Worm (Caenorhabditis elegans): ENCODE results near the gene T04G9.6.

The T04G9.6 gene

ce11 chrX:768061-768646 lies 16.6 kb downstream of the T04G9.6 start, which contains the start of the genes trap-2 and ile-2 (continued):
- TF ChIP-seq T26A8.4 (GFP tag; IDR thresholded peaks at IDR 0.05): peak; percentile 89
- TF ChIP-seq pqm-1 (tag; optimal IDR thresholded peaks at IDR 0.05): peak; percentile 71
- TF ChIP-seq cey-2 (tag; optimal IDR thresholded peaks at IDR 0.05; ENCODE audit: borderline replicate concordance, insufficient read depth): no peak
- TF ChIP-seq unc-62 (GFP tag; optimal IDR thresholded peaks at IDR 0.05 in 1 of 2): peak in 1 of 2 experiments; percentile 99
- no peak for TF ChIP-seq unc-62 (tag; optimal IDR thresholded peaks at IDR 0.05)
- TF ChIP-seq gei-8 (GFP tag; optimal IDR thresholded peaks at IDR 0.05): no peak
- no peak for TF ChIP-seq dmd-8 (GFP tag; IDR thresholded peaks at IDR 0.05)
- peak; percentile 93 for TF ChIP-seq dve-1 (tag; optimal IDR thresholded peaks at IDR 0.05; ENCODE audit: insufficient read depth)
- no peak for TF ChIP-seq nhr-111 (GFP tag; optimal IDR thresholded peaks at IDR 0.05)
- peak; percentile 65; the same call in 1 of the 2 replicates for TF ChIP-seq Y75B8A.6 (GFP tag; IDR thresholded peaks at IDR 0.05)
- TF ChIP-seq lir-3 (tag; optimal IDR thresholded peaks at IDR 0.05): peak; percentile 50
- no peak for TF ChIP-seq nhr-76 (tag; optimal IDR thresholded peaks at IDR 0.05)
- no peak for TF ChIP-seq zag-1 (tag; optimal IDR thresholded peaks at IDR 0.05)
- TF ChIP-seq lin-29 (GFP tag; IDR thresholded peaks at IDR 0.05): peak; percentile 77
- TF ChIP-seq tag-97 (GFP tag; IDR thresholded peaks at IDR 0.05): no peak
- TF ChIP-seq zip-2 (tag; optimal IDR thresholded peaks at IDR 0.05): peak; percentile 24
- peak; percentile 80 to 88 for TF ChIP-seq daf-16 (GFP tag; optimal IDR thresholded peaks at IDR 0.05)
- peak; percentile 68 for TF ChIP-seq daf-16 (tag; optimal IDR thresholded peaks at IDR 0.05)
- peak; percentile 45 to 90 for TF ChIP-seq mdl-1 (tag; optimal IDR thresholded peaks at IDR 0.05)
- peak; percentile 86 for TF ChIP-seq php-3 (GFP tag; IDR thresholded peaks at IDR 0.05)
- peak; percentile 91 for TF ChIP-seq nhr-42 (GFP tag; IDR thresholded peaks at IDR 0.05)
- TF ChIP-seq mxl-3 (GFP tag; optimal IDR thresholded peaks at IDR 0.05): peak; percentile 99
- TF ChIP-seq nhr-102 (tag; optimal IDR thresholded peaks at IDR 0.05): peak; percentile 94
- TF ChIP-seq madf-9 (GFP tag; conservative IDR thresholded peaks at IDR 0.05): peak; percentile 71
- no peak for TF ChIP-seq F26F4.8 (GFP tag; conservative IDR thresholded peaks at IDR 0.05)
- TF ChIP-seq arid-1 (GFP tag; conservative IDR thresholded peaks at IDR 0.05): peak; percentile 91
- peak; percentile 82 for TF ChIP-seq pha-4 (GFP tag; IDR thresholded peaks at IDR 0.05)
- no peak for TF ChIP-seq pha-4 (tag; optimal IDR thresholded peaks at IDR 0.05)
- TF ChIP-seq lin-1 (GFP tag; IDR thresholded peaks at IDR 0.05): peak; percentile 91
- TF ChIP-seq ceh-20 (GFP tag; IDR thresholded peaks at IDR 0.05): peak; percentile 79

ce11 chrX:763452-763851 lies 21.3 kb downstream of the T04G9.6 start, which contains the start of gene dyf-11:
TSS of gene dyf-11 (plus strand) at chrX:763752.
- no peak for TF ChIP-seq vab-7 (GFP tag; IDR thresholded peaks at IDR 0.05)
- peak; percentile 39 for TF ChIP-seq aha-1 (tag)

ce11 chrX:760579-760978 lies 24.2 kb downstream of the T04G9.6 start:
- TF ChIP-seq rbr-2 (tag; optimal IDR thresholded peaks at IDR 0.05) (peak; percentile 10), dve-1 (tag; optimal IDR thresholded peaks at IDR 0.05; ENCODE audit: insufficient read depth) (peak; percentile 26), ces-1 (GFP tag; optimal IDR thresholded peaks at IDR 0.05) (no peak), set-16 (GFP tag; IDR thresholded peaks at IDR 0.05) (peak; percentile 54), nhr-6 (tag; optimal IDR thresholded peaks at IDR 0.05) (peak; percentile 12), mxl-3 (GFP tag; optimal IDR thresholded peaks at IDR 0.05) (peak; percentile 19), lsy-2 (tag; optimal IDR thresholded peaks at IDR 0.05) (peak in 1 of 2 experiments; percentile 50), hlh-11 (tag; optimal IDR thresholded peaks at IDR 0.05) (peak; percentile 32), aha-1 (tag) (peak; percentile 98), mdl-1 (tag; optimal IDR thresholded peaks at IDR 0.05) (peak in 1 of 2 experiments; percentile 44), nhr-48 (tag; optimal IDR thresholded peaks at IDR 0.05) (no peak), hlh-30 (tag; optimal IDR thresholded peaks at IDR 0.05; ENCODE audit: insufficient read depth) (peak; percentile 39), hmg-1.1 (GFP tag; IDR thresholded peaks at IDR 0.05) (0 out of 2 replicates have a peak, but pooled peaks have one; percentile 37), unc-130 (GFP tag; optimal IDR thresholded peaks at IDR 0.05) (no peak), nhr-25 (tag; optimal IDR thresholded peaks at IDR 0.05; ENCODE audit: borderline replicate concordance, insufficient read depth) (no peak), saeg-2 (GFP tag; IDR thresholded peaks at IDR 0.05) (no peak), madf-9 (GFP tag; conservative IDR thresholded peaks at IDR 0.05) (no peak), mes-2 (tag; optimal IDR thresholded peaks at IDR 0.05; ENCODE audit: poor library complexity, severe bottlenecking) (peak; percentile 25), mep-1 (tag; optimal IDR thresholded peaks at IDR 0.05) (peak; percentile 44), snpc-1.2 (GFP tag; IDR thresholded peaks at IDR 0.05) (no peak), fkh-10 (GFP tag; optimal IDR thresholded peaks at IDR 0.05) (peak; percentile 14)

Data from whole organism, L4 larva.